Fruit fly (Drosophila melanogaster) whole organism, embryonic: ENCODE results near the gene CG14507.

Experiments used
- ATbp ChIP-seq: fragments of 200-800 bp; sonication (Bioruptor generic); optimal IDR thresholded peaks from 2 replicates; lab custom pipeline; 2017; ENCODE audit warnings: missing biosample characterization, mild to moderate bottlenecking, missing genetic modification characterization, missing genetic modification reagents
- Adf1 ChIP-seq: fragments of 200-800 bp; sonication (Bioruptor generic); IDR thresholded peaks from 2 replicates; pipeline ENCODE4 v1.3.6; 2022; ENCODE audit warnings: missing biosample characterization, missing genetic modification characterization
- Atf6 ChIP-seq: fragments of 200-800 bp; sonication (Bioruptor generic); IDR thresholded peaks from 2 replicates; pipeline ENCODE4 v1.3.6; 2022; ENCODE audit warnings: missing biosample characterization, missing genetic modification characterization
- BtbVII ChIP-seq: fragments of 200-800 bp; sonication (Bioruptor generic); optimal IDR thresholded peaks from 3 replicates; lab custom pipeline; 2017; ENCODE audit warnings: missing biosample characterization, mild to moderate bottlenecking, missing genetic modification characterization
- CG10366 ChIP-seq: fragments of 200-800 bp; sonication (Bioruptor generic); IDR thresholded peaks from 2 replicates; pipeline ENCODE4 v1.3.6; 2022; ENCODE audit warnings: missing biosample characterization, missing genetic modification characterization
- CG11504 ChIP-seq: fragments of 200-800 bp; sonication (Bioruptor generic); optimal IDR thresholded peaks from 3 replicates; lab custom pipeline; 2019; ENCODE audit warnings: missing biosample characterization, mild to moderate bottlenecking, missing genetic modification characterization, moderate library complexity
- CG12942 ChIP-seq: fragments of 200-800 bp; sonication (Bioruptor generic); optimal IDR thresholded peaks from 3 replicates; lab custom pipeline; 2016; ENCODE audit warnings: missing biosample characterization, missing genetic modification characterization
- CG13424 ChIP-seq: fragments of 200-800 bp; sonication (Bioruptor generic); optimal IDR thresholded peaks from 2 replicates; lab custom pipeline; 2019; ENCODE audit warnings: missing biosample characterization, mild to moderate bottlenecking, missing genetic modification characterization, moderate library complexity
- CG13775 ChIP-seq: fragments of 200-800 bp; sonication (Bioruptor generic); optimal IDR thresholded peaks from 3 replicates; lab custom pipeline; 2017; ENCODE audit warnings: missing biosample characterization, mild to moderate bottlenecking, missing genetic modification characterization
- CG14710 ChIP-seq: fragments of 200-800 bp; sonication (Bioruptor generic); optimal IDR thresholded peaks from 3 replicates; lab custom pipeline; 2019; ENCODE audit warnings: missing biosample characterization, mild to moderate bottlenecking, missing genetic modification characterization, moderate library complexity
- CG1603 ChIP-seq: fragments of 200-800 bp; sonication (Bioruptor generic); optimal IDR thresholded peaks from 2 replicates; lab custom pipeline; 2019; ENCODE audit warnings: missing biosample characterization, mild to moderate bottlenecking, missing genetic modification characterization, moderate library complexity
- CG16813 ChIP-seq: fragments of 200-800 bp; sonication (Bioruptor generic); IDR thresholded peaks from 3 replicates; pipeline ENCODE4 v1.3.6; 2022; ENCODE audit warnings: missing biosample characterization, missing genetic modification characterization; ENCODE audit not compliant: partially characterized antibody
- CG17328 ChIP-seq: fragments of 200-800 bp; sonication (Bioruptor generic); IDR thresholded peaks from 2 replicates; pipeline ENCODE4 v1.3.6; 2022; ENCODE audit warnings: missing biosample characterization, missing genetic modification characterization
- CG17912 ChIP-seq: fragments of 200-800 bp; sonication (Bioruptor generic); optimal IDR thresholded peaks from 2 replicates; lab custom pipeline; 2018; ENCODE audit warnings: missing biosample characterization, mild to moderate bottlenecking, missing genetic modification characterization
- CG2116 ChIP-seq: fragments of 200-800 bp; sonication (Bioruptor generic); optimal IDR thresholded peaks from 3 replicates; lab custom pipeline; 2018; ENCODE audit warnings: missing biosample characterization, mild to moderate bottlenecking, missing genetic modification characterization
- CG2199 ChIP-seq: fragments of 200-800 bp; sonication (Bioruptor generic); IDR thresholded peaks from 3 replicates; pipeline ENCODE4 v1.3.6; 2022; ENCODE audit warnings: missing biosample characterization, missing genetic modification characterization
- CG30431 ChIP-seq: fragments of 200-800 bp; sonication (Bioruptor generic); optimal IDR thresholded peaks from 2 replicates; lab custom pipeline; 2017; ENCODE audit warnings: missing biosample characterization, missing genetic modification characterization
- CG31441 ChIP-seq: fragments of 200-800 bp; sonication (Bioruptor generic); IDR thresholded peaks from 2 replicates; pipeline ENCODE4 v1.3.6; 2022; ENCODE audit warnings: missing biosample characterization, missing genetic modification characterization
- CG33557 ChIP-seq: fragments of 200-800 bp; sonication (Bioruptor generic); optimal IDR thresholded peaks from 2 replicates; lab custom pipeline; 2019; ENCODE audit warnings: missing biosample characterization, mild to moderate bottlenecking, missing genetic modification characterization, moderate library complexity
- CG6813 ChIP-seq: fragments of 200-800 bp; sonication (Bioruptor generic); optimal IDR thresholded peaks from 2 replicates; lab custom pipeline; 2017; ENCODE audit warnings: missing biosample characterization, missing genetic modification characterization, mild to moderate bottlenecking, moderate library complexity, missing genetic modification reagents
- CG8388 ChIP-seq: fragments of 200-800 bp; sonication (Bioruptor generic); optimal IDR thresholded peaks from 2 replicates; lab custom pipeline; 2019; ENCODE audit warnings: missing biosample characterization, mild to moderate bottlenecking, missing genetic modification characterization, moderate library complexity
- CG9609 ChIP-seq: fragments of 200-800 bp; sonication (Bioruptor generic); optimal IDR thresholded peaks from 3 replicates; lab custom pipeline; 2016; ENCODE audit warnings: missing biosample characterization, missing genetic modification characterization
- CG9876 ChIP-seq: fragments of 200-800 bp; sonication (Bioruptor generic); optimal IDR thresholded peaks from 2 replicates; lab custom pipeline; 2016; ENCODE audit warnings: missing biosample characterization, missing genetic modification characterization
- Chrac-16 ChIP-seq: fragments of 200-800 bp; sonication (Bioruptor generic); optimal IDR thresholded peaks from 3 replicates; lab custom pipeline; 2016; ENCODE audit warnings: missing biosample characterization, missing genetic modification characterization
- Dip3 ChIP-seq: fragments of 200-800 bp; sonication (Bioruptor generic); optimal IDR thresholded peaks from 3 replicates; lab custom pipeline; 2016; ENCODE audit warnings: missing biosample characterization, missing genetic modification characterization
- Doc3 ChIP-seq: fragments of 200-800 bp; sonication (Bioruptor generic); IDR thresholded peaks from 3 replicates; pipeline ENCODE4 v1.3.6; 2022; ENCODE audit warnings: missing biosample characterization, missing genetic modification characterization; ENCODE audit not compliant: partially characterized antibody
- Dref ChIP-seq: fragments of 200-800 bp; sonication (Bioruptor generic); IDR thresholded peaks from 2 replicates; pipeline ENCODE4 v1.3.6; 2022; ENCODE audit warnings: missing biosample characterization, missing genetic modification characterization
- ERR ChIP-seq: fragments of 200-800 bp; sonication (Bioruptor generic); optimal IDR thresholded peaks from 2 replicates; lab custom pipeline; 2016; ENCODE audit warnings: missing biosample characterization, missing genetic modification characterization
- Fer1 ChIP-seq: fragments of 200-800 bp; sonication (Bioruptor generic); optimal IDR thresholded peaks from 2 replicates; lab custom pipeline; 2017; ENCODE audit warnings: missing biosample characterization, mild to moderate bottlenecking, missing genetic modification characterization
- HmgD ChIP-seq: fragments of 200-800 bp; sonication (Bioruptor generic); optimal IDR thresholded peaks from 3 replicates; lab custom pipeline; 2016; ENCODE audit warnings: missing biosample characterization, missing genetic modification characterization
- Hmr ChIP-seq: fragments of 200-800 bp; sonication (Bioruptor generic); optimal IDR thresholded peaks from 3 replicates; lab custom pipeline; 2017; ENCODE audit warnings: mild to moderate bottlenecking, missing biosample characterization, missing genetic modification reagents, missing genetic modification characterization
- Hr3 ChIP-seq: fragments of 200-800 bp; sonication (Bioruptor generic); optimal IDR thresholded peaks from 3 replicates; lab custom pipeline; 2016; ENCODE audit warnings: missing biosample characterization, missing genetic modification characterization
- Xrp1 ChIP-seq: fragments of 200-800 bp; sonication (Bioruptor generic); IDR thresholded peaks from 2 replicates; pipeline ENCODE4 v1.3.6; 2022; ENCODE audit warnings: missing biosample characterization, missing genetic modification characterization
- abd-A ChIP-seq: fragments of 200-800 bp; sonication (Bioruptor generic); optimal IDR thresholded peaks from 3 replicates; lab custom pipeline; 2019; ENCODE audit warnings: missing biosample characterization, mild to moderate bottlenecking, missing genetic modification characterization, moderate library complexity
- bsh ChIP-seq, 2 experiments: fragments of 200-800 bp; sonication (Bioruptor generic); optimal IDR thresholded peaks; 2 replicates each; lab custom pipeline; 2017 to 2018; ENCODE audit warnings: mild to moderate bottlenecking in 2 of 2, missing biosample characterization in 2 of 2, missing genetic modification characterization in 2 of 2, moderate library complexity in 1 of 2
- crc ChIP-seq: fragments of 200-800 bp; sonication (Bioruptor generic); optimal IDR thresholded peaks from 2 replicates; lab custom pipeline; 2016; ENCODE audit warnings: missing biosample characterization, missing genetic modification characterization
- croc ChIP-seq: fragments of 200-800 bp; sonication (Bioruptor generic); conservative IDR thresholded peaks from 3 replicates; pipeline ENCODE4 v1.3.6; 2022; ENCODE audit warnings: missing biosample characterization, missing genetic modification characterization
- dati ChIP-seq: fragments of 200-800 bp; sonication (Bioruptor generic); IDR thresholded peaks from 2 replicates; pipeline ENCODE4 v1.3.6; 2022; ENCODE audit warnings: missing biosample characterization, missing genetic modification characterization
- disco-r ChIP-seq: fragments of 200-800 bp; sonication (Bioruptor generic); optimal IDR thresholded peaks from 2 replicates; lab custom pipeline; 2016; ENCODE audit warnings: missing biosample characterization, missing genetic modification characterization
- eyg ChIP-seq: fragments of 200-800 bp; sonication (Bioruptor generic); optimal IDR thresholded peaks from 3 replicates; lab custom pipeline; 2016; ENCODE audit warnings: missing biosample characterization, missing genetic modification characterization
- grau ChIP-seq: fragments of 200-800 bp; optimal IDR thresholded peaks from 3 replicates; lab custom pipeline; 2019; ENCODE audit warnings: missing biosample characterization, mild to moderate bottlenecking, missing genetic modification characterization, moderate library complexity
- kay ChIP-seq: fragments of 200-800 bp; sonication (Bioruptor generic); optimal IDR thresholded peaks from 2 replicates; lab custom pipeline; 2016; ENCODE audit warnings: missing biosample characterization, missing genetic modification characterization
- lbe ChIP-seq: fragments of 200-800 bp; sonication (Bioruptor generic); optimal IDR thresholded peaks from 2 replicates; lab custom pipeline; 2016; ENCODE audit warnings: missing biosample characterization, mild to moderate bottlenecking, missing genetic modification characterization
- mam ChIP-seq: fragments of 200-800 bp; sonication (Bioruptor generic); optimal IDR thresholded peaks from 3 replicates; lab custom pipeline; 2016; ENCODE audit warnings: missing biosample characterization, missing genetic modification characterization
- nom ChIP-seq: fragments of 200-800 bp; sonication (Bioruptor generic); optimal IDR thresholded peaks from 2 replicates; lab custom pipeline; 2017; ENCODE audit warnings: missing biosample characterization, missing genetic modification characterization, mild to moderate bottlenecking, moderate library complexity, missing genetic modification reagents
- row ChIP-seq: fragments of 200-800 bp; sonication (Bioruptor generic); IDR thresholded peaks from 3 replicates; pipeline ENCODE4 v1.3.6; 2022; ENCODE audit warnings: missing biosample characterization, missing genetic modification characterization
- sens ChIP-seq: fragments of 200-800 bp; sonication (Bioruptor generic); peaks from one replicate; lab custom pipeline; 2016; ENCODE audit warnings: missing biosample characterization, missing genetic modification characterization
- sens-2 ChIP-seq: fragments of 200-800 bp; sonication (Bioruptor generic); IDR thresholded peaks from 2 replicates; pipeline ENCODE4 v1.3.6; 2022; ENCODE audit warnings: missing biosample characterization, missing genetic modification characterization
- sqz ChIP-seq: fragments of 200-800 bp; sonication (Bioruptor generic); optimal IDR thresholded peaks from 3 replicates; lab custom pipeline; 2018; ENCODE audit warnings: missing biosample characterization, mild to moderate bottlenecking, missing genetic modification characterization
- z ChIP-seq: fragments of 200-800 bp; sonication (Bioruptor generic); IDR thresholded peaks from 3 replicates; pipeline ENCODE4 v1.3.6; 2022; ENCODE audit warnings: missing biosample characterization, missing genetic modification characterization

CG14507 gene

DNA sequence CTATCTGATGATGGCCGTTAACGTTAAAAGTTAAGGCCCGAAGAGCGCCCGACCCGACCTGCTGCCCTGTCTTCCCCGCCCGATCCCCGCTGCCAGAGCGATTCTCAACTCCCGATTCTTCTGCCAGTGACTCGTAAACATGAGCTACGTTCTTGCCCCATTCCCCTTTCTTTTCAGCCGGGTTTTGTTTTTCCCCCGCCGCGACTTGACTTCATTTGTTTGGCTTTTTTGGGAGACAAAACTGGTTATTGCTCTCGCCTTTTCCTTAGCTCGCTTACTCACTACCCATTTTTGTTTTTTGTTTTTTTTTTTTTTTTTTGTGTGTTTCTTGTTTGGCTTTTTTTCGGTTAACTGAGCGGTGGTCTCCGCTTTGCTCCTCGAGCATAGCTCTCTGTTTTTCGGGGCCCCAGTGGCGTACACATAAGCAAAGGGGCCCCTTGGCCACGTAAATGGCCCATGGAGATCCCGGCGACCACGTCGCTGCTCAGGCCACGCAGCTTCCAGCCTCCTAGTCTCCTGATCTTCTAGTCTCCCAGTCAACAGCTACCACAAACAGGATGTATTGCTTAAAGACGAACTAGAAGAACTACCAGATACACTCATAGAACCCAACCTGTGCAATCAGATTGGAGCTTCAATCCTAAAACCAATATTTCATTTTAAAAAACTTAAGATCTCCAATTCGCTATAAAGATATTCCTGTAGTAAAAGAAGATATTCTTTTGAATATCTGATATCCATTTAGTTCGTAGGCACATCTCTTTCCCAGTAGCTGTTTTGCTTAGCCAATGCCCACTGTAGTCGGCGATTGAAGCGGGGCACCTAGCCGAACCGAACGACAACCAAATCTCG, 16.8 kb downstream of the CG14507 start (continued):
- TF ChIP-seq Hr3 (no peak), Xrp1 (GFP tag; lab: Robert Waterston, UW) (peak; percentile 41; the same call in 1 of the 2 replicates), CG16813 (GFP tag; lab: Robert Waterston, UW) (no peak), CG17328 (0 out of 2 replicates have a peak, but pooled peaks have one; percentile 35), lbe (GFP tag; lab: Kevin White, UChicago) (peak; percentile 54), CG12942 (GFP tag; lab: Kevin White, UChicago) (no peak), BtbVII (no peak), CG30431 (GFP tag; lab: Kevin White, UChicago) (peak; percentile 17), Adf1 (no peak), CG13424 (tag; lab: Kevin White, UChicago) (peak; percentile 11), bsh (GFP tag; optimal IDR thresholded peaks at IDR 0.05; lab: Kevin White, UChicago) (peak; percentile 53 to 54), disco-r (GFP tag; lab: Kevin White, UChicago) (no peak), croc (peak; percentile 38; the same call in 2 of the 3 replicates), CG2116 (GFP tag; lab: Kevin White, UChicago) (no peak), CG1603 (peak; percentile 49), Atf6 (GFP tag; lab: Robert Waterston, UW) (no peak), Dref (GFP tag; lab: Robert Waterston, UW) (no peak), crc (GFP tag; lab: Kevin White, UChicago) (no peak), abd-A (no peak), Hmr (GFP tag; lab: Kevin White, UChicago) (no peak), CG17912 (GFP tag; lab: Kevin White, UChicago) (no peak), sens (GFP tag; lab: Kevin White, UChicago) (peak; percentile 90), CG8388 (GFP tag; lab: Kevin White, UChicago) (peak; percentile 6), CG11504 (tag; lab: Kevin White, UChicago) (no peak), CG31441 (GFP tag; lab: Robert Waterston, UW) (peak; percentile 48), z (GFP tag; lab: Robert Waterston, UW) (no peak), dati (GFP tag; lab: Robert Waterston, UW) (no peak), row (GFP tag; lab: Robert Waterston, UW) (peak; percentile 58), CG33557 (GFP tag; lab: Kevin White, UChicago) (peak; percentile 7), eyg (GFP tag; lab: Kevin White, UChicago) (no peak), HmgD (GFP tag; lab: Kevin White, UChicago) (no peak), mam (GFP tag; lab: Kevin White, UChicago) (no peak), kay (no peak), CG13775 (GFP tag; lab: Kevin White, UChicago) (no peak), CG2199 (no peak), ERR (GFP tag; lab: Kevin White, UChicago) (no peak), Fer1 (no peak), CG14710 (tag; lab: Kevin White, UChicago) (peak; percentile 19), sqz (GFP tag; lab: Kevin White, UChicago) (peak; percentile 65), sens-2 (GFP tag; lab: Robert Waterston, UW) (no peak), ATbp (no peak), CG6813 (GFP tag; lab: Kevin White, UChicago) (no peak), CG9876 (no peak), nom (peak; percentile 86), Dip3 (GFP tag; lab: Kevin White, UChicago) (no peak), grau (tag; lab: Kevin White, UChicago) (peak; percentile 91), Chrac-16 (GFP tag; lab: Kevin White, UChicago) (peak; percentile 22), CG10366 (GFP tag; lab: Robert Waterston, UW) (no peak), Doc3 (GFP tag; lab: Robert Waterston, UW) (no peak), CG9609 (GFP tag; lab: Kevin White, UChicago) (no peak)
